Fruit fly (Drosophila melanogaster) whole organism, embryonic: ENCODE measurements around the gene Hand.

Experiments
- Abd-B ChIP-seq: fragments of 200-800 bp; sonication (Bioruptor generic); optimal IDR thresholded peaks from 2 replicates; lab custom pipeline; 2018; ENCODE audit warnings: missing biosample characterization, mild to moderate bottlenecking, missing genetic modification characterization, moderate library complexity
- CG18011 ChIP-seq: fragments of 200-800 bp; sonication (Bioruptor generic); optimal IDR thresholded peaks from 2 replicates; lab custom pipeline; 2017; ENCODE audit warnings: missing biosample characterization, missing genetic modification characterization, mild to moderate bottlenecking, moderate library complexity, missing genotype
- CG2120 ChIP-seq: fragments of 200-800 bp; sonication (Bioruptor generic); optimal IDR thresholded peaks from 3 replicates; lab custom pipeline; 2016; ENCODE audit warnings: missing biosample characterization, missing genetic modification characterization
- CG31224 ChIP-seq: fragments of 200-800 bp; sonication (Bioruptor generic); IDR thresholded peaks from 2 replicates; pipeline ENCODE4 v1.3.6; 2022; ENCODE audit warnings: missing biosample characterization, missing genetic modification characterization
- CG32772 ChIP-seq: fragments of 200-800 bp; sonication (Bioruptor generic); IDR thresholded peaks from 2 replicates; pipeline ENCODE4 v1.3.6; 2022; ENCODE audit warnings: missing biosample characterization, missing genetic modification characterization
- Dll ChIP-seq: fragments of 200-800 bp; sonication (Bioruptor generic); IDR thresholded peaks from 4 replicates; pipeline ENCODE4 v1.3.6; 2022; ENCODE audit warnings: missing biosample characterization, missing genetic modification characterization; ENCODE audit not compliant: partially characterized antibody
- bigmax ChIP-seq: fragments of 200-800 bp; sonication (Bioruptor generic); optimal IDR thresholded peaks from 2 replicates; lab custom pipeline; 2018; ENCODE audit warnings: missing biosample characterization, mild to moderate bottlenecking, missing genetic modification characterization
- z ChIP-seq: fragments of 200-800 bp; sonication (Bioruptor generic); IDR thresholded peaks from 3 replicates; pipeline ENCODE4 v1.3.6; 2022; ENCODE audit warnings: missing biosample characterization, missing genetic modification characterization

DNA sequence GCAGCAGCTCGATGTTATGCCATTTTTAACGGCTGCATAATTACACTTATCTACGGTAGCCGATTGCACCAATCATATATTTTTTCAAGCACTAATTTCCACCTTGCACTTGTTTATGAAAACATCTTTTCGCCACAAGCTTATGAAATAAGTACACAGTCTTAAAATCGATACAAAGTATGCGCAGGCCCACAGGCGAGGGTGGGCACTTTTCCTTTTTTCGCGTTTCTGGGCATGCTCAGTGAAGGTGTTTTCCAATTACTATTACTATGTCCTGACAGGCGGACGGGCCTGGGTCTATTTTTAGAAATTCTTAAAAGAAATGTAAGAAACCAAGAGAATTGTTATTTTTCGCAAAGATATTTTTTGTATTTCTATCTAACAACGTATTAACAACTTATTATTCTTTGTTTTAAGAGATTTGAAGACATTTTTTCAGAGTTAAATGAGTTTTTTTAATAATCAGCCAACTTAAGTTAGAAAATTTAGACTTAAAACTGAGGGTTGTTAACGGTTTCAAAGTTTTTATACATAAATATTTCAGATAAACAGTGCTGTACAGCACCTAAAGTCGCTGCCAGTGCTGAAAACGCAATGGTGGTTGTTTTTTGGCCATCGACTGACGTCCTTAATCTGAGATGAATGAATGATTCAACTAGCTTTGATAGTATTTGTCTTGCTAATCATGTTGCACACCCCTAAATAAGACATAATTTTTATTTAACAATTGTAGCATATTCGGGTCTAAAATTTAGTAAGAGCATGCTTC, 15.6 kb upstream of the Hand start, which contains the start of gene Cdk5alpha:
- no peak for TF ChIP-seq CG2120
- no peak for TF ChIP-seq Abd-B (GFP tag; lab: Kevin White, UChicago)
- TF ChIP-seq z = no peak
- TF ChIP-seq CG18011 (GFP tag; lab: Kevin White, UChicago) = no peak
- no peak for TF ChIP-seq bigmax (GFP tag; lab: Kevin White, UChicago)
- no peak for TF ChIP-seq CG31224 (GFP tag; lab: Robert Waterston, UW)
- no peak for TF ChIP-seq Dll (GFP tag; lab: Robert Waterston, UW)
- TF ChIP-seq CG32772 (GFP tag; lab: Robert Waterston, UW) = no peak
